Worm (Caenorhabditis elegans): ENCODE data around the gene K07H8.7.

K07H8.7 gene

ce11 chrIV:8283214-8283613 lies 23.4 kb upstream of the K07H8.7 start:
- TF ChIP-seq zip-8 (tag; optimal IDR thresholded peaks at IDR 0.05) (no peak), pha-4 (tag; optimal IDR thresholded peaks at IDR 0.05) (no peak), hlh-1 (tag; optimal IDR thresholded peaks at IDR 0.05) (no peak), mep-1 (tag; optimal IDR thresholded peaks at IDR 0.05) (no peak), sem-2 (GFP tag; optimal IDR thresholded peaks at IDR 0.05) (no peak), nhr-12 (tag; optimal IDR thresholded peaks at IDR 0.05) (no peak), sptf-1 (tag; optimal IDR thresholded peaks at IDR 0.05) (no peak), nhr-76 (tag; optimal IDR thresholded peaks at IDR 0.05) (no peak), mls-2 (tag; optimal IDR thresholded peaks at IDR 0.05) (no peak), nhr-28 (tag; optimal IDR thresholded peaks at IDR 0.05) (no peak), drap-1 (GFP tag; optimal IDR thresholded peaks at IDR 0.05) (no peak), elt-1 (tag; optimal IDR thresholded peaks at IDR 0.05; ENCODE audit: borderline replicate concordance, insufficient read depth) (no peak), nhr-2 (tag; optimal IDR thresholded peaks at IDR 0.05) (no peak), cnd-1 (tag; optimal IDR thresholded peaks at IDR 0.05) (no peak), mab-5 (tag; optimal IDR thresholded peaks at IDR 0.05) (no peak), bed-3 (GFP tag; optimal IDR thresholded peaks at IDR 0.05) (no peak)

ce11 chrIV:8276609-8277008 lies 16.8 kb upstream of the K07H8.7 start, which contains the start of gene K07H8.12:
Gene K07H8.12, minus strand, starts transcription at chrIV:8276709.
- TF ChIP-seq mab-5 (tag; optimal IDR thresholded peaks at IDR 0.05) (no peak), ceh-43 (GFP tag; optimal IDR thresholded peaks at IDR 0.05) (no peak), sem-2 (GFP tag; optimal IDR thresholded peaks at IDR 0.05) (no peak), nhr-76 (tag; optimal IDR thresholded peaks at IDR 0.05) (no peak), pha-4 (tag; optimal IDR thresholded peaks at IDR 0.05) (no peak), ham-2 (GFP tag; optimal IDR thresholded peaks at IDR 0.05) (no peak), lin-13 (tag; optimal IDR thresholded peaks at IDR 0.05) (no peak), sptf-1 (tag; optimal IDR thresholded peaks at IDR 0.05) (no peak), drap-1 (GFP tag; optimal IDR thresholded peaks at IDR 0.05) (no peak), nhr-237 (tag; optimal IDR thresholded peaks at IDR 0.05) (no peak), cnd-1 (tag; optimal IDR thresholded peaks at IDR 0.05) (no peak), zip-8 (tag; optimal IDR thresholded peaks at IDR 0.05) (no peak), blmp-1 (tag; optimal IDR thresholded peaks at IDR 0.05) (no peak), elt-3 (tag; optimal IDR thresholded peaks at IDR 0.05) (no peak), unc-62 (GFP tag; optimal IDR thresholded peaks at IDR 0.05) (no peak)

ce11 chrIV:8275232-8275631 lies 15.4 kb upstream of the K07H8.7 start, which contains the start of gene K07H8.11:
Gene K07H8.11, minus strand, starts transcription at chrIV:8275332.
- TF ChIP-seq pha-4 (tag; optimal IDR thresholded peaks at IDR 0.05) (no peak), ztf-11 (tag; optimal IDR thresholded peaks at IDR 0.05) (no peak), mls-2 (tag; optimal IDR thresholded peaks at IDR 0.05) (no peak), M03D4.4 (tag; optimal IDR thresholded peaks at IDR 0.05) (no peak), unc-120 (tag; optimal IDR thresholded peaks at IDR 0.05; ENCODE audit: poor library complexity, severe bottlenecking) (no peak), nhr-28 (tag; optimal IDR thresholded peaks at IDR 0.05) (no peak), nhr-237 (tag; optimal IDR thresholded peaks at IDR 0.05) (no peak), lin-32 (GFP tag; optimal IDR thresholded peaks at IDR 0.05) (no peak), unc-39 (tag; optimal IDR thresholded peaks at IDR 0.05) (no peak), ham-2 (GFP tag; optimal IDR thresholded peaks at IDR 0.05) (no peak)

ce11 chrIV:8273334-8273733 lies 13.5 kb upstream of the K07H8.7 start:
- TF ChIP-seq zip-8 (tag; optimal IDR thresholded peaks at IDR 0.05) (no peak), mab-5 (tag; optimal IDR thresholded peaks at IDR 0.05) (no peak), blmp-1 (tag; optimal IDR thresholded peaks at IDR 0.05) (no peak), nhr-12 (tag; optimal IDR thresholded peaks at IDR 0.05) (no peak), ces-1 (GFP tag; optimal IDR thresholded peaks at IDR 0.05) (no peak), nhr-237 (tag; optimal IDR thresholded peaks at IDR 0.05) (no peak), elt-3 (tag; optimal IDR thresholded peaks at IDR 0.05) (no peak), ceh-83 (GFP tag; optimal IDR thresholded peaks at IDR 0.05) (no peak), nhr-2 (tag; optimal IDR thresholded peaks at IDR 0.05) (no peak), ceh-43 (GFP tag; optimal IDR thresholded peaks at IDR 0.05) (no peak), cnd-1 (tag; optimal IDR thresholded peaks at IDR 0.05) (no peak), ceh-39 (tag; optimal IDR thresholded peaks at IDR 0.05) (no peak), M03D4.4 (tag; optimal IDR thresholded peaks at IDR 0.05) (no peak), pha-4 (tag; optimal IDR thresholded peaks at IDR 0.05) (no peak), lin-13 (tag; optimal IDR thresholded peaks at IDR 0.05) (no peak), elt-1 (tag; optimal IDR thresholded peaks at IDR 0.05; ENCODE audit: borderline replicate concordance, insufficient read depth) (no peak), flh-1 (GFP tag; optimal IDR thresholded peaks at IDR 0.05) (no peak), bed-3 (GFP tag; optimal IDR thresholded peaks at IDR 0.05) (no peak)
